Fruit fly (Drosophila melanogaster): ENCODE results near the gene xit.

xit gene

dm6 chrX:6794190-6794589, 26.6 kb upstream of the xit start (continued):
- TF ChIP-seq slou (GFP tag; optimal IDR thresholded peaks at IDR 0.05) (peak; percentile 45), bcd (GFP tag; optimal IDR thresholded peaks at IDR 0.05) (peak; percentile 82), cato (GFP tag; optimal IDR thresholded peaks at IDR 0.05; ENCODE audit: borderline replicate concordance) (no peak), hth (optimal IDR thresholded peaks at IDR 0.05) (no peak), CG11723 (GFP tag; optimal IDR thresholded peaks at IDR 0.05) (peak; percentile 69), CG8290 (GFP tag; optimal IDR thresholded peaks at IDR 0.05) (peak; percentile 9), CG8290 (tag; optimal IDR thresholded peaks at IDR 0.05) (peak in 1 of 2 experiments; percentile 98), C15 (GFP tag; IDR thresholded peaks at IDR 0.05) (peak; percentile 48; the same call in 1 of the 3 replicates), CG33557 (GFP tag; optimal IDR thresholded peaks at IDR 0.05) (no peak), grn (GFP tag; optimal IDR thresholded peaks at IDR 0.05) (no peak), CG15073 (GFP tag; optimal IDR thresholded peaks at IDR 0.05) (no peak), CG32532 (GFP tag; IDR thresholded peaks at IDR 0.05) (peak; percentile 86), CG5180 (GFP tag; optimal IDR thresholded peaks at IDR 0.05) (peak; percentile 65), NFAT (GFP tag; IDR thresholded peaks at IDR 0.05) (peak; percentile 85), kni (GFP tag; optimal IDR thresholded peaks at IDR 0.05) (no peak), Stat92E (GFP tag; optimal IDR thresholded peaks at IDR 0.05) (no peak), CG13775 (GFP tag; optimal IDR thresholded peaks at IDR 0.05) (peak; percentile 65), CG7357 (GFP tag; IDR thresholded peaks at IDR 0.05) (peak; percentile 67; the same call in 2 of the 3 replicates), cg (GFP tag; optimal IDR thresholded peaks at IDR 0.05) (no peak), slbo (GFP tag; IDR thresholded peaks at IDR 0.05) (peak; percentile 93), Six4 (GFP tag; optimal IDR thresholded peaks at IDR 0.05) (peak; percentile 56), CG10366 (GFP tag; IDR thresholded peaks at IDR 0.05) (peak; percentile 91), Xbp1 (GFP tag; optimal IDR thresholded peaks at IDR 0.05) (peak; percentile 86), Sox102F (GFP tag; optimal IDR thresholded peaks at IDR 0.05) (peak; percentile 87), Doc2 (GFP tag; IDR thresholded peaks at IDR 0.05) (0 out of 2 replicates have a peak, but pooled peaks have one; percentile 41), Gug (GFP tag; IDR thresholded peaks at IDR 0.05) (peak; percentile 83), salm (tag; optimal IDR thresholded peaks at IDR 0.05) (peak; percentile 72), CG2116 (GFP tag; optimal IDR thresholded peaks at IDR 0.05) (peak; percentile 27), CG13123 (GFP tag; optimal IDR thresholded peaks at IDR 0.05) (peak; percentile 64), pita (GFP tag; optimal IDR thresholded peaks at IDR 0.05) (no peak), stc (GFP tag; IDR thresholded peaks at IDR 0.05) (peak; percentile 83), ci (GFP tag; IDR thresholded peaks at IDR 0.05) (peak; percentile 91), CG16813 (GFP tag; IDR thresholded peaks at IDR 0.05; ENCODE audit: partially characterized antibody) (no peak), Bteb2 (GFP tag; optimal IDR thresholded peaks at IDR 0.05) (peak; percentile 77), ara (GFP tag; IDR thresholded peaks at IDR 0.05) (peak; percentile 85), Tbp (GFP tag; optimal IDR thresholded peaks at IDR 0.05) (no peak), CG30020 (tag; optimal IDR thresholded peaks at IDR 0.05) (no peak), mld (GFP tag; IDR thresholded peaks at IDR 0.05; ENCODE audit: partially characterized antibody) (no peak), lov (optimal IDR thresholded peaks at IDR 0.05) (no peak), lov (GFP tag; IDR thresholded peaks at IDR 0.05) (peak; percentile 62; the same call in 1 of the 3 replicates), dimm (GFP tag; IDR thresholded peaks at IDR 0.05) (peak; percentile 68), zfh2 (GFP tag; optimal IDR thresholded peaks at IDR 0.05) (peak; percentile 84), ATbp (GFP tag; optimal IDR thresholded peaks at IDR 0.05) (peak; percentile 75), CG7786 (GFP tag; optimal IDR thresholded peaks at IDR 0.05) (peak; percentile 80), CG9932 (GFP tag; IDR thresholded peaks at IDR 0.05) (peak; percentile 84), CG6765 (GFP tag; optimal IDR thresholded peaks at IDR 0.05) (peak; percentile 47), lola (GFP tag; optimal IDR thresholded peaks at IDR 0.05) (peak in 1 of 3 experiments; percentile 50), CG10209 (GFP tag; optimal IDR thresholded peaks at IDR 0.05) (peak; percentile 80), fd3F (GFP tag; optimal IDR thresholded peaks at IDR 0.05) (peak; percentile 77), twi (tag; optimal IDR thresholded peaks at IDR 0.05) (no peak), CG12236 (GFP tag; optimal IDR thresholded peaks at IDR 0.05) (peak; percentile 73)
